Worm (Caenorhabditis elegans) whole organism, L4/young adult: Measurements from ENCODE around the gene pqn-70.

Experiments used
- W03F9.2 ChIP-seq: fragments of 150-350 bp; optimal IDR thresholded peaks from 2 replicates; lab custom pipeline; 2014; ENCODE audit warnings: missing biosample characterization, missing genetic modification characterization
- dao-5 ChIP-seq: sonication (generic microtip); optimal IDR thresholded peaks from 2 replicates; lab custom pipeline; 2016; ENCODE audit warnings: missing genotype, missing genetic modification characterization, moderate library complexity, missing compliant biosample characterization
- him-1 ChIP-seq: sonication (generic microtip); optimal IDR thresholded peaks from 2 replicates; lab custom pipeline; 2016; ENCODE audit warnings: missing genotype, missing genetic modification reagents, missing genetic modification characterization, missing compliant biosample characterization

Gene pqn-70

DNA sequence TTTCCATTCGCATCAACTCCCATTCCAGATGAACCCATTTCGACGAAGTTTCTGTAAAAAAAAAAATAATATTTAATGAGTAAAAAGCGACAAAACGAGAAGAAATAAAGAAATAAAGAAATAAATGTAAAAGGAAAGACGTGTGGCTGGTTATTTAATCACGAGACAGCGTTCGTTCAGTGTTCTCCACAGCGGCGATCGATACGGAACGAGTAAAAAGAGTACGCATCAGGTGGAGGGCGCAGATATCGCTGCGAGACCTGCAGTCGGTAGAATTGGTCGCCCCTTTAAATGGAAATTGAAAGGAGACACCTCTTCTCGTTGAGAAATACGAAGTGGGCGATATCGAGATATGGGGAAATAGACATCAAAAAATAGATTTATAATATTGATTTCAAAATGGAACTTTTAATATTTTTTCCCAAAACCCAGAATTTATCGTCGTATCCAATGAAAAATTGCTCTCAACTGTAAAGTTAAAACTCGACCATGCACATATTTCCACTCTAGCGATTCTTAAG is at the start of gene pqn-70:
Gene pqn-70 (minus strand): TSS at position 51 of the 521 bp plus-strand sequence.
- TF ChIP-seq dao-5 (tag; lab: Kevin White, UChicago) (no peak), him-1 (tag; lab: Kevin White, UChicago) (peak; percentile 66), W03F9.2 (tag; lab: Kevin White, UChicago) (peak; percentile 72)

DNA sequence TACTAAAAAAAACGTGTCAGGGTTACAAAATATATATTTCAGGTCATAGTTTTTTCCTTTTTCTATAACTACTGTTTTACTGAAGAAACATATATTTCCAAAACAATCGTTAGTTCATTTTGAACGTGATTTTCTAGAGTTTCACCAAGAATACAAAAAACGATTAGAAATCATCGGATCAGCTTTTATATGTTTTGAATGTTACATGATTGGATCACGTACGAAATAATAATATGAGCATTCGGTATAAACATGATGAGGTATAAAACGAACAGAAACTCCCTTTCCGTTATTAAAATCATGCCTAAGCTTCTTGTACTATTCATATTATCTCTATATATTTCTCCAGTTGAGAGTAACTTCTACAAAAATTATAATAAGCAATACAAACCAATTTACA is 44.3 kb upstream of the pqn-70 start, which contains the start of gene clec-223:
Gene clec-223 (plus strand): TSS at position 301 of the 400 bp plus-strand sequence.
- TF ChIP-seq dao-5 (tag; lab: Kevin White, UChicago), result no peak
- no peak for TF ChIP-seq him-1 (tag; lab: Kevin White, UChicago)

DNA sequence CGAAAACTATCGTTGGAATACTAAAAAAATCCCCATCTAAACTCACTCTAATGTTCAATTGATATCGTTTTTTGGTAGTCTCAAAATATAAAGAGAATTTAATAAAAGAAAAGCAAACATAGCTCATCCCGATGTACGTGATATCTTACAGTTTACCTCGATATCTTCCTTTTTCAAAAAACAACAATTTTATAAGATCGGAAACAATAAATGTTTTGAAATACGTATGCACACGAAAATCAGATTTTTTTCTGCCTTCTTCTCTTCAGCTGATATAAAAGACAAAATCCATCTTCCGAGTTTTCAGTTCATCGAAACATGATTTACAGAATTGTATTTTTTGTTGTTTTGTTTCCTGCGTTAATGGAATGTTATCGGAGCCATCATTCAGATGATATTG is 42.5 kb upstream of the pqn-70 start, which contains the start of gene clec-222:
Gene clec-222 (plus strand): TSS at position 301 of the 400 bp plus-strand sequence.
- TF ChIP-seq dao-5 (tag; lab: Kevin White, UChicago) (no peak), him-1 (tag; lab: Kevin White, UChicago) (no peak)

DNA sequence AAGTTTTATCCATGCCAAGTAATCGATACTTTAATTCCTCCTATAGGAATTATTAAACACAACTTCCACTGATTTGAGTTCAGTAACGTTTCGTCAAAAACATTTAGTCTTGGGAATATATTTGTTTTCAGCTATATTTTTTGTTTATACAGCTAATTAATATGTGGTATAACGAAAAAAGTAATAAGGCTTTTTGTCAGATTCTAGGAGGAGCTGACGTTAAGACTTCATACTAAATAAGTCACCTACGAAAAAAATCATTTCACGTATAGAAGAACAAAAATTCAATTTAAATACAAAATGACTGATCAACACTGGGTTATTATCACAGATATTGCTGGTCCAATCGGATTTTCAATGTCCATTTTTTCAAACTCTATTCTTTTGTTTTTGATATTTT is 40.3 kb upstream of the pqn-70 start, which contains the start of gene str-115:
Gene str-115 (plus strand): TSS at position 301 of the 400 bp plus-strand sequence.
- TF ChIP-seq dao-5 (tag; lab: Kevin White, UChicago) (no peak), him-1 (tag; lab: Kevin White, UChicago) (no peak), W03F9.2 (tag; lab: Kevin White, UChicago) (no peak)

DNA sequence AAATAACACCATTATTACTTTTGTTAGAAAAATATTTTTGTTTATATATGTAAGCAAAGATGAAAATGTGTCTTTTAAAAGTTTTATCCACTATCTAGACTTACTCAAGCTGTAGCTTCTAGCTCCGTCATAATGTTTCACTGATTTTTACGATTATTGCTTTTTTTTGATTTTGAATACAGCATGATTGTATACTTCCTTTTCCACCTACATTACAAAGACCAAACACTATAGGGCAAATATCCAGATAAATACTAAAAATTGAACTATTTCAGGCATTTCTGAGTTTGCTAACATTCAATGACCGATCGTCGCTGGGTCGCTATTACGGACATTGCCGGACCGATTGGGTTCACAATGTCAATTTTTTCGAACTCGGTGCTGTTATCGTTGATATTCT is 38.2 kb upstream of the pqn-70 start, which contains the start of gene str-116:
Gene str-116 (plus strand): TSS at position 301 of the 400 bp plus-strand sequence.
- TF ChIP-seq W03F9.2 (tag; lab: Kevin White, UChicago) (no peak), him-1 (tag; lab: Kevin White, UChicago) (no peak), dao-5 (tag; lab: Kevin White, UChicago) (no peak)

DNA sequence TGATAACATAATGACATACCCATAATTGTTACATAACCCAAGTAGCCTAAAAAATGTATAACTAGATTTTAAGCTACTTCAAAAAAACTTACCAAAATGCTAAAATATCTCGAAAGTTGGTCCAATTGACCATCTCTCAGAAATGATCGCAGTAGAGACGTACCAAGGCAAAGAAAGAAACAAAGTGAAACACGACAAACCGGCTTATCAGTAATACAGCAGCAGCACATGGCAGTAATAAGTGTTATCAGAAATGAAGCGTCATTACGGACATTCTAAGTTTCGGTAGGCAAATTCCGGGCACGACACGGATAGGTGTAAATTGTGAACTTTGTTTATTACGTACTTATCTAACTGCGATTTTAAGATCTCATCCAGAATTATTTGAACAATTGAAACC is 37.0 kb upstream of the pqn-70 start, which contains the start of gene cln-3.1:
Gene cln-3.1 (minus strand): TSS at position 171 of the 400 bp plus-strand sequence.
- TF ChIP-seq dao-5 (tag; lab: Kevin White, UChicago) (no peak), him-1 (tag; lab: Kevin White, UChicago) (no peak), W03F9.2 (tag; lab: Kevin White, UChicago) (no peak)

DNA sequence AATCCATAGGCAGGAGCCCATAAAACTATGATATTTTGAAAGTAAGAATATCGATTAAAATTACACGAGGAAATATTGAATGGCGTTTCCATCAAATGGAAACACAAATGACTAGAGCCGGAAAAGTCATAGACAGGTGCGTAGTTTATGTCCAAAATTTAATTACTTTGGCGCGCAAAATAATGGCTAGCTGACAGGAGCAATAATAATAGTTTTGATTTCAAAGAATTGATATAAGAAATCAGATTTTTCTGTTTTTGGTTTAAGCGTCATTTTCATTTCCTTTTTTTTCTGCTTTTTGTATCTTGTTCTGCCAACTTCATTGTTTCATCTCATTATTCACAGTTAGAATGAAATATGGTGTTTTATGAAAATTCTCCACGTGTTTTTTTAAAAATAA is 34.5 kb upstream of the pqn-70 start, which contains the start of gene F07B10.4:
Gene F07B10.4 (minus strand): TSS at position 101 of the 400 bp plus-strand sequence.
- TF ChIP-seq W03F9.2 (tag; lab: Kevin White, UChicago) (no peak), dao-5 (tag; lab: Kevin White, UChicago) (no peak), him-1 (tag; lab: Kevin White, UChicago) (no peak)

DNA sequence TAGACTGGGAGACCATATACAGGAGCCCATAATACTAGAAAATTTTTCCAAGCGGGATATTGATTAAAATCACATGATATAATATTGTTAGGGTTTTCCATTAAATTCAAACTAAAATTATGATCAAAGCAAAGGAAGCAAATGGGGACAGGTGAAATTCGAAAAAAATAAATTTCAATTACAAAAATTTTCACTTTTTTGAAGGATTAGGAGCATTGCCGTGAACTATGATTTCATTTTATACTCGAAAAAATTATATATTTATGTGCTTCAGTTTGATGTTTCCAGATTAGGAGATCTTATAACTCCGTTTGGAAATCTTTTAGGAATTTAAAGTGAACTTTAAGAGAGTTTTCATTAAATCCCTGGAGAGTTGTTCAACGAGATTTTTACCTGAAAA is 32.1 kb upstream of the pqn-70 start, which contains the start of gene F07B10.7:
Gene F07B10.7 (minus strand): TSS at position 101 of the 400 bp plus-strand sequence.
- TF ChIP-seq him-1 (tag; lab: Kevin White, UChicago) (no peak), dao-5 (tag; lab: Kevin White, UChicago) (no peak), W03F9.2 (tag; lab: Kevin White, UChicago) (no peak)

DNA sequence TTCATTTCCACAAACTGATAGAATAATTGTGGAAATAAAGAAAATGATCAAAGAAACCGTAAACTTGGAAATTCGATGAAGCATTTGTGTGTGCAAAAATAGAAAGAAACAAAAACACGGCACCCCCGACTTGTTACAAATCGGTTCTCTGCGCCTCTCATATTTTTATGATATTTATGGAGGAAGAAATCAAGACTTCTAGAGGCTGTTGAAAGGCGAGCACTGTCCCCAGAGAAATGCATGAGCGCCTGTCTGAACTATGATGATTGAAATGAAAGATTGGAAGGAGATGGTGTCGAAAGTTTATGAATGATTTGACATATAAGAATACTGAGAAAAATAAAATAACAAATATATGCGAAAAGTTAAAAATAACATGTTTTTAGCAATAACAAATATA is 30.4 kb upstream of the pqn-70 start, which contains the start of gene lgc-36:
Gene lgc-36 (minus strand): TSS at position 101 of the 400 bp plus-strand sequence.
- TF ChIP-seq W03F9.2 (tag; lab: Kevin White, UChicago) (no peak), dao-5 (tag; lab: Kevin White, UChicago) (no peak), him-1 (tag; lab: Kevin White, UChicago) (no peak)

DNA sequence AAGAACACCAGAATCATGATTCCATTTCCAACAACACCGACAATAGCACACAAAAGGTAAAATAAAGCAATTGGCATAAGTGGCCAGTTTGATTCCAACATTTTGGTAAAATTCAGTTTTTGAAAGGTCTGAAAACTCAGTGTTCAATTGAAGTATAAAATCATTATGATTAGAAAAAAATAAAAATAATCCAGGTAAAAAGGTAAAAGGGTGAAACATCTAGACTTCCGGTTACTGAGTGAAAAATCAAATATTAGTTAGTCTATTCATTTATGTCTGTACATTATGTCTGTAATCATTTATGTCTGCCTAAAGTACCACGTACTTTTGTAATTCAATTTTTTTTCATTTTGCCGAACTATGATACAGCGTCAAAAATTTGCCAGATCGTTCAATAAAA is 26.5 kb upstream of the pqn-70 start, which contains the start of gene srsx-31:
Gene srsx-31 (minus strand): TSS at position 101 of the 400 bp plus-strand sequence.
- TF ChIP-seq W03F9.2 (tag; lab: Kevin White, UChicago) (no peak), him-1 (tag; lab: Kevin White, UChicago) (no peak), dao-5 (tag; lab: Kevin White, UChicago) (no peak)

DNA sequence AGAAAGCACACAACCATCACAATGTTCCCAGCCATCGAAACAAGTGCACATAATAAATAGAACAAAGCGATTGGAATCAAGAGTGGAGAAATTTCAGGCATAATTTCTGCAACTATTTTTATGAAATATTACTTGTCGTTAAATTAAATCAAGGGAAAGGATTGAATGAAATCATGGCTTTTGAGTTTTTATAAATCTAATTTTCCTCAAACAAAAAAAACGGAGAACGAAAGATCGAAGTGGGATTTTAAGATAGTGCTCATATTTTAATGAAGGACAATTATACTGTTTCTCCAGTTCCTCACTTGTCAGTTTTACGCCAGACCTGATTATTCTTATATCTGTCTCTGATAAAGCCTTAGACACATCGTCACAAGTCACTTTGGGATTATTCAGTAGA is 23.9 kb upstream of the pqn-70 start, which contains the start of gene srsx-33:
Gene srsx-33 (minus strand): TSS at position 101 of the 400 bp plus-strand sequence.
- TF ChIP-seq W03F9.2 (tag; lab: Kevin White, UChicago) (no peak), him-1 (tag; lab: Kevin White, UChicago) (no peak)

DNA sequence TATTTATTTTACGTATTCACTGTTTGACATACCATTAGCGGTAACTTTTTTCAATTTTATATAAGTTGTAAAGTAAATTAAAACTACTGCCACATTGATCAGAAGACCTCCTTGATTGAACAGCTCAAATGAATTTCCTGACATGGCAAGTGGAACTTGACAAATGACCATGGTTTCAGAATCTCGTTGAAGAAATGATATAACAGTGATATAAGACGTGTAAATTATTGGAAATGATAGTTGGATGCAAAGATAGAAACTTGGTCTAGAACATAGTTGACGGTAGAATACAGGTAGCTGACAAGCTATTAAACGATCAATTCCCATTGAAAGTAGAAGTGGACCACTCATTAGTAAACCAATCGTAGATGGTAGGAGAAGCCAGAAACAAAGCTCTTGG is 23.3 kb upstream of the pqn-70 start:
- TF ChIP-seq him-1 (tag; lab: Kevin White, UChicago) (no peak), W03F9.2 (tag; lab: Kevin White, UChicago) (no peak), dao-5 (tag; lab: Kevin White, UChicago) (no peak)

DNA sequence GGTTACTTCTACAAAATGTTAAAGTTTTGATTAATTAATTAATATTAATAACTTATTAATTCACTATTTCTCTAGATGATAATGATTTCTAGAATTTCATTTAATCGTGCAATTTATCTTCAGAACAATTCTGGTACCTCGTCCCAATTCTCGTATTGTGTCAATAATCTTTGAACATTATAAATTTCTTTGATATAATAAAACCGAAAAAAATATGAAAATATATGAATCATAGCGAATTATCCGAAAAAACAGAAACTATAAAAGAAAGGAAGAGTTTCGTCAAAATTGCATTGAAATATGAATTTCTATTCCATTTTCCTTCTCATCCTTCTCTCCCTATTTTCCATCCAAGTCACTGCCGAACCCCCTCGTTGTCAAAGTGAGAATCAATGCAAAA is 22.2 kb upstream of the pqn-70 start, which contains the start of gene T19B10.12:
Gene T19B10.12 (plus strand): TSS at position 301 of the 400 bp plus-strand sequence.
- TF ChIP-seq W03F9.2 (tag; lab: Kevin White, UChicago) (no peak), him-1 (tag; lab: Kevin White, UChicago) (no peak), dao-5 (tag; lab: Kevin White, UChicago) (no peak)
